Worm (Caenorhabditis elegans) whole organism, L1 larva: ENCODE data around the gene C01G5.5.

Experiments used
- ama-1 ChIP-seq: fragments of 150-350 bp; optimal IDR thresholded peaks from 2 replicates; lab custom pipeline; 2014
- nhr-12 ChIP-seq: sonication (generic microtip); optimal IDR thresholded peaks from 2 replicates; lab custom pipeline; 2017; ENCODE audit warnings: missing biosample characterization, missing genetic modification characterization
- nhr-76 ChIP-seq: sonication (generic microtip); optimal IDR thresholded peaks from 2 replicates; lab custom pipeline; 2017; ENCODE audit warnings: missing biosample characterization, missing genetic modification characterization
- skn-1 ChIP-seq: fragments of 150-350 bp; optimal IDR thresholded peaks from 2 replicates; lab custom pipeline; 2014; ENCODE audit warnings: missing biosample characterization, missing genetic modification characterization
- sptf-1 ChIP-seq: fragments of 150-350 bp; optimal IDR thresholded peaks from 2 replicates; lab custom pipeline; 2014; ENCODE audit warnings: missing biosample characterization, missing genetic modification characterization

DNA sequence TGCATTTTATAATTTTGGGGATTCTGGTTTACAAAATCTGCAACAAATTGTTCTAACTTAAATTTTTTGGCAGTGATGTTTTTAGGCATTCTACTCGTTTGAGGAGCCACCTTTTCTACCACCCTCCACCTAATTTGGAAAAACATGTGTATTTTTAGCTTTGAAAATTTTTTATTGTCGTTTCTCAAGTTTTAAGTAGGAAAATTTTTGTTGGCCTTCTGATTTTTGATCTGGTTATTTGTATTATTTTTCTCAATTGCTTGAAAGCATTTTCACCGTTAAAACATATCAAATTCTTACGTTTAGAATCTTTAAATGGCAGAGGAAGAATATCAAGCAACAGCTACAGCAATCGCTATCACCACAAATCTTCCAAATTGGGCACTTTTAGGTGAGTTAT, 6.6 kb upstream of the C01G5.5 start, which contains the start of gene C01G5.7:
- TF ChIP-seq sptf-1 (tag; lab: Kevin White, UChicago) (no peak), ama-1 (no peak), skn-1 (tag; lab: Kevin White, UChicago) (no peak), nhr-76 (tag; lab: Kevin White, UChicago) (no peak), nhr-12 (tag; lab: Kevin White, UChicago) (no peak)
